Fruit fly (Drosophila melanogaster) whole organism, embryonic: ENCODE measurements around the gene CG10300.

Source experiments
- Aef1 ChIP-seq: fragments of 200-800 bp; sonication (Bioruptor generic); IDR thresholded peaks from 3 replicates; pipeline ENCODE4 v1.3.6; 2022; ENCODE audit warnings: missing biosample characterization, missing genetic modification characterization
- Atf3 ChIP-seq: fragments of 200-800 bp; sonication (Bioruptor generic); optimal IDR thresholded peaks from 3 replicates; lab custom pipeline; 2016; ENCODE audit warnings: missing biosample characterization, missing genetic modification characterization
- B-H2 ChIP-seq: fragments of 200-800 bp; sonication (Bioruptor generic); optimal IDR thresholded peaks from 2 replicates; lab custom pipeline; 2018; ENCODE audit warnings: missing biosample characterization, mild to moderate bottlenecking, missing genetic modification characterization
- CG10321 ChIP-seq: fragments of 200-800 bp; sonication (Bioruptor generic); IDR thresholded peaks from 2 replicates; pipeline ENCODE4 v1.3.6; 2022; ENCODE audit warnings: missing biosample characterization, missing genetic modification characterization
- CG10462 ChIP-seq: fragments of 200-800 bp; sonication (Bioruptor generic); optimal IDR thresholded peaks from 2 replicates; lab custom pipeline; 2016; ENCODE audit warnings: missing biosample characterization, missing genetic modification characterization
- CG12299 ChIP-seq: fragments of 200-800 bp; sonication (Bioruptor generic); optimal IDR thresholded peaks from 2 replicates; lab custom pipeline; 2018; ENCODE audit warnings: missing biosample characterization, mild to moderate bottlenecking, missing genetic modification characterization
- CG1233 ChIP-seq: fragments of 200-800 bp; sonication (Bioruptor generic); optimal IDR thresholded peaks from 4 replicates; lab custom pipeline; 2018; ENCODE audit warnings: missing biosample characterization, mild to moderate bottlenecking, missing genetic modification characterization
- CG13123 ChIP-seq: fragments of 200-800 bp; sonication (Bioruptor generic); optimal IDR thresholded peaks from 2 replicates; lab custom pipeline; 2016; ENCODE audit warnings: missing biosample characterization, missing genetic modification characterization
- CG14014 ChIP-seq: fragments of 200-800 bp; sonication (Bioruptor generic); IDR thresholded peaks from 2 replicates; pipeline ENCODE4 v1.3.6; 2022; ENCODE audit warnings: missing biosample characterization, missing genetic modification characterization
- CG14965 ChIP-seq: fragments of 200-800 bp; sonication (Bioruptor generic); optimal IDR thresholded peaks from 2 replicates; lab custom pipeline; 2016; ENCODE audit warnings: missing biosample characterization, missing genetic modification characterization, borderline replicate concordance
- CG15696 ChIP-seq: fragments of 200-800 bp; sonication (Bioruptor generic); optimal IDR thresholded peaks from 2 replicates; lab custom pipeline; 2019; ENCODE audit warnings: missing biosample characterization, mild to moderate bottlenecking, missing genetic modification characterization, moderate library complexity
- CG2202 ChIP-seq: fragments of 200-800 bp; sonication (Bioruptor generic); optimal IDR thresholded peaks from 2 replicates; lab custom pipeline; 2018; ENCODE audit warnings: missing biosample characterization, mild to moderate bottlenecking, missing genetic modification characterization
- CG4328 ChIP-seq: fragments of 200-800 bp; sonication (Bioruptor generic); optimal IDR thresholded peaks from 3 replicates; lab custom pipeline; 2017; ENCODE audit warnings: missing biosample characterization, missing genetic modification reagents, missing genetic modification characterization
- CG4854 ChIP-seq: fragments of 200-800 bp; sonication (Bioruptor generic); optimal IDR thresholded peaks from 2 replicates; lab custom pipeline; 2016; ENCODE audit warnings: missing biosample characterization, missing genetic modification characterization, inconsistent platforms
- CG5953 ChIP-seq: fragments of 200-800 bp; sonication (Bioruptor generic); IDR thresholded peaks from 2 replicates; pipeline ENCODE4 v1.3.6; 2022; ENCODE audit warnings: missing biosample characterization, missing genetic modification characterization
- CG6791 ChIP-seq: fragments of 200-800 bp; sonication (Bioruptor generic); IDR thresholded peaks from 3 replicates; pipeline ENCODE4 v1.3.6; 2022; ENCODE audit warnings: missing biosample characterization, missing genetic modification characterization; ENCODE audit not compliant: partially characterized antibody
- CG6813 ChIP-seq: fragments of 200-800 bp; sonication (Bioruptor generic); optimal IDR thresholded peaks from 2 replicates; lab custom pipeline; 2017; ENCODE audit warnings: missing biosample characterization, missing genetic modification characterization, mild to moderate bottlenecking, moderate library complexity, missing genetic modification reagents
- CG8388 ChIP-seq: fragments of 200-800 bp; sonication (Bioruptor generic); optimal IDR thresholded peaks from 2 replicates; lab custom pipeline; 2019; ENCODE audit warnings: missing biosample characterization, mild to moderate bottlenecking, missing genetic modification characterization, moderate library complexity
- CG9437 ChIP-seq: fragments of 200-800 bp; sonication (Bioruptor generic); optimal IDR thresholded peaks from 2 replicates; lab custom pipeline; 2018; ENCODE audit warnings: missing biosample characterization, mild to moderate bottlenecking, missing genetic modification characterization
- Dbx ChIP-seq: fragments of 200-800 bp; sonication (Bioruptor generic); IDR thresholded peaks from 3 replicates; pipeline ENCODE4 v1.3.6; 2022; ENCODE audit warnings: missing biosample characterization, missing genetic modification characterization
- Deaf1 ChIP-seq: fragments of 200-800 bp; optimal IDR thresholded peaks from 3 replicates; lab custom pipeline; 2019; ENCODE audit warnings: missing biosample characterization, mild to moderate bottlenecking, missing genetic modification characterization, moderate library complexity
- Drgx ChIP-seq: fragments of 200-800 bp; sonication (Bioruptor generic); IDR thresholded peaks from 2 replicates; pipeline ENCODE4 v1.3.6; 2022; ENCODE audit warnings: missing biosample characterization, missing genetic modification characterization
- Fer3 ChIP-seq: fragments of 200-800 bp; sonication (Bioruptor generic); optimal IDR thresholded peaks from 2 replicates; lab custom pipeline; 2018; ENCODE audit warnings: missing biosample characterization, mild to moderate bottlenecking, missing genetic modification characterization, moderate library complexity
- H15 ChIP-seq: fragments of 200-800 bp; sonication (Bioruptor generic); IDR thresholded peaks from 3 replicates; pipeline ENCODE4 v1.3.6; 2022; ENCODE audit warnings: missing biosample characterization, missing genetic modification characterization
- Myb ChIP-seq: fragments of 200-800 bp; sonication (Bioruptor generic); optimal IDR thresholded peaks from 2 replicates; lab custom pipeline; 2016; ENCODE audit warnings: missing biosample characterization, missing genetic modification characterization
- NK7.1 ChIP-seq: fragments of 200-800 bp; sonication (Bioruptor generic); optimal IDR thresholded peaks from 3 replicates; lab custom pipeline; 2016; ENCODE audit warnings: missing biosample characterization, missing genetic modification characterization
- Poxn ChIP-seq: fragments of 200-800 bp; sonication (Bioruptor generic); IDR thresholded peaks from 2 replicates; pipeline ENCODE4 v1.3.6; 2022; ENCODE audit warnings: missing biosample characterization, missing genetic modification characterization
- Side ChIP-seq: fragments of 200-800 bp; sonication (Bioruptor generic); optimal IDR thresholded peaks from 2 replicates; lab custom pipeline; 2016; ENCODE audit warnings: missing biosample characterization, missing genetic modification characterization
- Tbp ChIP-seq: fragments of >200 bp; optimal IDR thresholded peaks from 2 replicates; lab custom pipeline; 2018; ENCODE audit warnings: missing biosample characterization, missing genetic modification characterization
- Trl ChIP-seq, 3 experiments: fragments of >200 bp in 2 of 3; fragments of 200-800 bp in 1 of 3; sonication (Bioruptor generic) in 1 of 3; optimal IDR thresholded peaks; 2 replicates in 1 of 3; 3 replicates in 2 of 3; lab custom pipeline; 2016 to 2017; ENCODE audit warnings: missing biosample characterization in 1 of 3, missing genetic modification characterization in 1 of 3
- abd-A ChIP-seq: fragments of 200-800 bp; sonication (Bioruptor generic); optimal IDR thresholded peaks from 3 replicates; lab custom pipeline; 2019; ENCODE audit warnings: missing biosample characterization, mild to moderate bottlenecking, missing genetic modification characterization, moderate library complexity
- amos ChIP-seq: fragments of 200-800 bp; sonication (Bioruptor generic); IDR thresholded peaks from 2 replicates; pipeline ENCODE4 v1.3.6; 2022; ENCODE audit warnings: missing biosample characterization, missing genetic modification characterization; ENCODE audit not compliant: partially characterized antibody
- cad ChIP-seq: fragments of >200 bp; optimal IDR thresholded peaks from 2 replicates; lab custom pipeline; 2017; ENCODE audit warnings: missing biosample characterization, missing genetic modification characterization
- cg ChIP-seq: fragments of 200-800 bp; sonication (Bioruptor generic); optimal IDR thresholded peaks from 3 replicates; lab custom pipeline; 2019; ENCODE audit warnings: missing biosample characterization, mild to moderate bottlenecking, missing genetic modification characterization, moderate library complexity
- ci ChIP-seq: fragments of 200-800 bp; sonication (Bioruptor generic); IDR thresholded peaks from 3 replicates; pipeline ENCODE4 v1.3.6; 2022; ENCODE audit warnings: missing biosample characterization, missing genetic modification characterization
- crp ChIP-seq, 2 experiments: fragments of 200-800 bp; sonication (Bioruptor generic); optimal IDR thresholded peaks; 2 replicates in 1 of 2; 3 replicates in 1 of 2; lab custom pipeline; 2017; ENCODE audit warnings: missing biosample characterization in 2 of 2, missing genetic modification characterization in 2 of 2, mild to moderate bottlenecking in 1 of 2, moderate library complexity in 1 of 2
- fd96Cb ChIP-seq: fragments of 200-800 bp; sonication (Bioruptor generic); optimal IDR thresholded peaks from 2 replicates; lab custom pipeline; 2018; ENCODE audit warnings: missing biosample characterization, mild to moderate bottlenecking, missing genetic modification characterization, moderate library complexity
- gro ChIP-seq: fragments of 200-800 bp; sonication (Bioruptor generic); optimal IDR thresholded peaks from 2 replicates; lab custom pipeline; 2016; ENCODE audit warnings: missing biosample characterization, missing genetic modification characterization
- hkb ChIP-seq, 2 experiments: fragments of 200-800 bp in 1 of 2; fragments of >200 bp in 1 of 2; sonication (Bioruptor generic) in 1 of 2; IDR thresholded peaks in 1 of 2; optimal IDR thresholded peaks in 1 of 2; 2 replicates each; pipeline versions ENCODE4 v1.3.6 to Lab custom; 2017 to 2022; ENCODE audit warnings: missing biosample characterization in 1 of 2, missing genetic modification characterization in 1 of 2
- insv ChIP-seq, 2 experiments: fragments of 200-800 bp; sonication (Bioruptor generic); optimal IDR thresholded peaks; 3 replicates each; lab custom pipeline; 2016 to 2018; ENCODE audit warnings: missing biosample characterization in 2 of 2, missing genetic modification characterization in 2 of 2
- jigr1 ChIP-seq: fragments of 200-800 bp; sonication (Bioruptor generic); IDR thresholded peaks from 3 replicates; pipeline ENCODE4 v1.3.6; 2022; ENCODE audit warnings: missing biosample characterization, missing genetic modification characterization
- mld ChIP-seq: fragments of 200-800 bp; sonication (Bioruptor generic); IDR thresholded peaks from 3 replicates; pipeline ENCODE4 v1.3.6; 2022; ENCODE audit warnings: missing biosample characterization, missing genetic modification characterization; ENCODE audit not compliant: partially characterized antibody
- nmo ChIP-seq: fragments of 200-800 bp; sonication (Bioruptor generic); optimal IDR thresholded peaks from 2 replicates; lab custom pipeline; 2018; ENCODE audit warnings: missing biosample characterization, mild to moderate bottlenecking, missing genetic modification characterization, moderate library complexity
- pfk ChIP-seq: fragments of 200-800 bp; sonication (Bioruptor generic); optimal IDR thresholded peaks from 2 replicates; lab custom pipeline; 2018; ENCODE audit warnings: missing biosample characterization, mild to moderate bottlenecking, missing genetic modification characterization, moderate library complexity
- ro ChIP-seq: fragments of 200-800 bp; sonication (Bioruptor generic); IDR thresholded peaks from 2 replicates; pipeline ENCODE4 v1.3.6; 2022; ENCODE audit warnings: missing biosample characterization, missing genetic modification characterization
- sens-2 ChIP-seq: fragments of 200-800 bp; sonication (Bioruptor generic); IDR thresholded peaks from 2 replicates; pipeline ENCODE4 v1.3.6; 2022; ENCODE audit warnings: missing biosample characterization, missing genetic modification characterization
- stc ChIP-seq: fragments of 200-800 bp; sonication (Bioruptor generic); IDR thresholded peaks from 2 replicates; pipeline ENCODE4 v1.3.6; 2022; ENCODE audit warnings: missing biosample characterization, missing genetic modification characterization
- vfl ChIP-seq: fragments of 200-800 bp; sonication (Bioruptor generic); optimal IDR thresholded peaks from 2 replicates; lab custom pipeline; 2016; ENCODE audit warnings: missing biosample characterization, missing genetic modification characterization

CG10300 gene

DNA sequence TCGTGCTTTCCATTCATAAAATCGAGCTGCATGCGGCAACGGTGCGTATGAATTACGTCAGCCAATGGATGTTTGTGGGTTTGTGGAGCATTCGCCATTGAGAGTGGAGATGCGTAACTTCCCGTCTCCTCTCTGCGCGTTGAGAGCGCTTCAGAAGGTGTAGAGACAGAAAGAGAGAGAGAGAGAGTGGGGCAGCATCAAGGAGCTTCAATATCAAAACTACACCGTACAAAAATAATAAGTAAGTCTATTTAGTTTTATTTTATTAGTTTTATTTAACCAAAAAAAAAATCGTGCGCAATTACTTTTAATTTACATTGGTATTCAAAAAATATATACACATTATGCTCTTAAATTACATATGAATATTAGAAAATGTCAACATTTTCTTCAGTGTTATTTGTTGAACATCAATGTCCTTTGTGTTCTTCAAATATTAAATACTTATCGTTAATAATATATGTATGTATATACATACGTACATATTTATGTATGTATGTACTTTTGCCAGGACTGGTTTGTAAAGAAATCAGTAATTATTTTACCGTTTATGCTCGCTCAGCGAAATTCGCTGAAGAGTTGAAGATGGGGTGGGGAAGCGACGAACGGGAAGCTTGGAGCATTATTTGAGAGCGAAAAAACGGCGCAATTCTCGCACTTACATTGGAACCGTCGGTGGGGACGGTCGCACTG, 11.5 kb downstream of the CG10300 start, which contains the start of gene CG10365 (continued):
- TF ChIP-seq amos (GFP tag; lab: Robert Waterston, UW) (no peak), nmo (peak; percentile 90), Poxn (GFP tag; lab: Robert Waterston, UW) (peak; percentile 54; the same call in 1 of the 2 replicates), CG6813 (GFP tag; lab: Kevin White, UChicago) (peak; percentile 82), hkb (optimal IDR thresholded peaks at IDR 0.05; lab: Kevin White, UChicago) (no peak), hkb (GFP tag; IDR thresholded peaks at IDR 0.05; lab: Robert Waterston, UW) (peak; percentile 84), ro (GFP tag; lab: Robert Waterston, UW) (no peak), stc (GFP tag; lab: Robert Waterston, UW) (peak; percentile 90), NK7.1 (no peak), jigr1 (GFP tag; lab: Robert Waterston, UW) (no peak), B-H2 (GFP tag; lab: Kevin White, UChicago) (peak; percentile 59), CG14014 (peak; percentile 92), CG2202 (tag; lab: Kevin White, UChicago) (no peak), CG10321 (peak; percentile 32; the same call in 1 of the 2 replicates), Tbp (no peak), CG6791 (GFP tag; lab: Robert Waterston, UW) (no peak), CG12299 (tag; lab: Kevin White, UChicago) (peak; percentile 77), insv (GFP tag; optimal IDR thresholded peaks at IDR 0.05; lab: Kevin White, UChicago) (peak in 1 of 2 experiments; percentile 13), crp (GFP tag; optimal IDR thresholded peaks at IDR 0.05; lab: Kevin White, UChicago) (peak in 1 of 2 experiments; percentile 46), Atf3 (GFP tag; lab: Kevin White, UChicago) (no peak), CG8388 (GFP tag; lab: Kevin White, UChicago) (peak; percentile 90), Dbx (GFP tag; lab: Robert Waterston, UW) (peak; percentile 85), H15 (GFP tag; lab: Robert Waterston, UW) (peak; percentile 67), cg (GFP tag; lab: Kevin White, UChicago) (no peak), CG4328 (peak; percentile 58), CG1233 (GFP tag; lab: Kevin White, UChicago) (peak; percentile 75), cad (GFP tag; lab: Kevin White, UChicago) (no peak), Deaf1 (tag; lab: Kevin White, UChicago) (peak; percentile 40), CG15696 (peak; percentile 40), CG5953 (GFP tag; lab: Robert Waterston, UW) (peak; percentile 63; the same call in 1 of the 2 replicates), CG13123 (peak; percentile 78), sens-2 (GFP tag; lab: Robert Waterston, UW) (no peak), pfk (no peak), abd-A (tag; lab: Kevin White, UChicago) (peak; percentile 68), CG4854 (GFP tag; lab: Kevin White, UChicago) (no peak), mld (no peak), CG14965 (no peak), fd96Cb (tag; lab: Kevin White, UChicago) (peak; percentile 86), CG10462 (GFP tag; lab: Kevin White, UChicago) (peak; percentile 55), Fer3 (tag; lab: Kevin White, UChicago) (peak; percentile 92), Trl (optimal IDR thresholded peaks at IDR 0.05; lab: Kevin White, UChicago) (peak; percentile 78 to 89), Trl (GFP tag; optimal IDR thresholded peaks at IDR 0.05; lab: Kevin White, UChicago) (no peak), Myb (GFP tag; lab: Kevin White, UChicago) (no peak), Drgx (GFP tag; lab: Robert Waterston, UW) (peak; percentile 85), ci (GFP tag; lab: Robert Waterston, UW) (peak; percentile 61; the same call in 1 of the 3 replicates), gro (GFP tag; lab: Kevin White, UChicago) (no peak), CG9437 (peak; percentile 87), vfl (no peak), Aef1 (peak; percentile 78), Side (no peak)
